Worm (Caenorhabditis elegans): ENCODE measurements around the gene hach-1.

ce11 chrIII:5586925-5587324, 31.7 kb downstream of the hach-1 start, which contains the start of gene F56D2.2:
- TF ChIP-seq K02D7.2 (tag; optimal IDR thresholded peaks at IDR 0.05) (no peak), nhr-11 (tag; optimal IDR thresholded peaks at IDR 0.05) (no peak), ama-1 (optimal IDR thresholded peaks at IDR 0.05) (no peak), ceh-6 (GFP tag; optimal IDR thresholded peaks at IDR 0.05) (no peak), ceh-30 (tag; optimal IDR thresholded peaks at IDR 0.05) (no peak), eyg-1 (tag; optimal IDR thresholded peaks at IDR 0.05) (no peak), dmd-4 (tag; optimal IDR thresholded peaks at IDR 0.05; ENCODE audit: borderline replicate concordance) (no peak), fkh-10 (GFP tag; optimal IDR thresholded peaks at IDR 0.05) (no peak), ceh-22 (tag; optimal IDR thresholded peaks at IDR 0.05) (no peak), pha-4 (tag; optimal IDR thresholded peaks at IDR 0.05) (no peak), hlh-15 (tag; optimal IDR thresholded peaks at IDR 0.05) (no peak), ceh-2 (tag; optimal IDR thresholded peaks at IDR 0.05) (no peak)

Measured in whole organism, late embryonic.